Worm (Caenorhabditis elegans): Measurements from ENCODE around the gene clec-79.

DNA sequence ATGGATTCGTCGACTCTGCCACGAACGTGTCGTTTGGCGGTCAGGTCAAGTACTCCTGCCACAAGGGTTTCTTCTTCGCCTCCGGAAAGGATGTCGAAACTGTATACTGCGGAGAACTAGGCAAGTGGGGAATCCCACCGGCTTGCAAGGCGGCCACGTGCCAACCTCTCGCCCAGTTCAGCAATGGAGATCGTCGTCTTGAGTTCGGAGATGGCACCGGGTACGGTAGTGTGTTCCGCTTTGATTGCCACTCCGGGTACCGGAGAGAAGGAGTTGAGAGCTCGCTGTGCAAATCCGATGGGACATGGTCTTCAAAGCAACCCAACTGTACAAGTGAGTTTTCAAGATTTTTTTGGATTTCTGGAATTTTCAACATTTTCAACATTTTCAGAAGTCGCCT is 26.5 kb downstream of the clec-79 start:
- TF ChIP-seq nhr-237 (tag; optimal IDR thresholded peaks at IDR 0.05) (no peak), unc-120 (tag; optimal IDR thresholded peaks at IDR 0.05; ENCODE audit: poor library complexity, severe bottlenecking) (no peak), nhr-12 (tag; optimal IDR thresholded peaks at IDR 0.05) (no peak), lin-13 (tag; optimal IDR thresholded peaks at IDR 0.05) (no peak), nhr-28 (tag; optimal IDR thresholded peaks at IDR 0.05) (no peak), elt-1 (tag; optimal IDR thresholded peaks at IDR 0.05; ENCODE audit: borderline replicate concordance, insufficient read depth) (no peak), blmp-1 (tag; optimal IDR thresholded peaks at IDR 0.05) (no peak)
